Worm (Caenorhabditis elegans) whole organism, young adult: Measurements from ENCODE around the gene srd-12.

Experiments used
- B0035.1 ChIP-seq: sonication (generic microtip); optimal IDR thresholded peaks from 2 replicates; lab custom pipeline; 2016; ENCODE audit warnings: missing genetic modification characterization, mild to moderate bottlenecking, missing compliant biosample characterization, missing genotype, missing genetic modification reagents
- B0336.3 ChIP-seq: fragments of 200-800 bp; sonication (Bioruptor generic); IDR thresholded peaks from 2 replicates; pipeline ENCODE4 v1.3.6; 2022; ENCODE audit warnings: missing genetic modification characterization, missing compliant biosample characterization
- C06A6.2 ChIP-seq: fragments of 200-800 bp; sonication (Bioruptor generic); conservative IDR thresholded peaks from 2 replicates; pipeline ENCODE4 v1.3.6; 2022; ENCODE audit warnings: missing genetic modification characterization, missing compliant biosample characterization
- C17E4.6 ChIP-seq: fragments of 200-800 bp; sonication (Bioruptor generic); IDR thresholded peaks from 2 replicates; pipeline ENCODE4 v1.3.6; 2022; ENCODE audit warnings: missing genetic modification reagents, missing genetic modification characterization, missing compliant biosample characterization
- F52B5.7 ChIP-seq: sonication (generic microtip); optimal IDR thresholded peaks from 2 replicates; lab custom pipeline; 2016; ENCODE audit warnings: mild to moderate bottlenecking, missing genetic modification characterization, missing compliant biosample characterization
- Y53G8AR.9 ChIP-seq: fragments of 200-800 bp; sonication (Bioruptor generic); conservative IDR thresholded peaks from 2 replicates; pipeline ENCODE4 v1.3.6; 2022; ENCODE audit warnings: missing genetic modification reagents, missing genetic modification characterization, missing compliant biosample characterization
- Y95B8A.8 ChIP-seq: fragments of 200-800 bp; sonication (Bioruptor generic); IDR thresholded peaks from 2 replicates; pipeline ENCODE4 v1.3.6; 2022; ENCODE audit warnings: missing genetic modification reagents, missing genetic modification characterization, missing compliant biosample characterization
- aptf-3 ChIP-seq: fragments of 200-800 bp; sonication (Bioruptor generic); IDR thresholded peaks from 2 replicates; pipeline ENCODE4 v1.3.6; 2022; ENCODE audit warnings: missing genetic modification characterization, missing compliant biosample characterization
- attf-5 ChIP-seq: fragments of 200-800 bp; sonication (Bioruptor generic); optimal IDR thresholded peaks from 2 replicates; lab custom pipeline; 2018; ENCODE audit warnings: mild to moderate bottlenecking, missing genetic modification characterization, missing compliant biosample characterization
- attf-6 ChIP-seq: fragments of 200-800 bp; sonication (Bioruptor generic); IDR thresholded peaks from 2 replicates; pipeline ENCODE4 v1.3.6; 2022; ENCODE audit warnings: missing genetic modification reagents, missing genetic modification characterization, missing compliant biosample characterization
- bed-2 ChIP-seq: fragments of 200-800 bp; sonication (Bioruptor generic); IDR thresholded peaks from 2 replicates; pipeline ENCODE4 v1.3.6; 2022; ENCODE audit warnings: missing genetic modification reagents, missing genetic modification characterization, missing compliant biosample characterization
- ccch-3 ChIP-seq: fragments of 200-800 bp; sonication (Bioruptor generic); optimal IDR thresholded peaks from 2 replicates; lab custom pipeline; 2018; ENCODE audit warnings: mild to moderate bottlenecking, missing genetic modification characterization, missing compliant biosample characterization
- ceh-27 ChIP-seq: fragments of 200-800 bp; sonication (Bioruptor generic); optimal IDR thresholded peaks from 2 replicates; lab custom pipeline; 2018; ENCODE audit warnings: mild to moderate bottlenecking, missing genetic modification characterization, moderate library complexity, missing compliant biosample characterization
- chd-7 ChIP-seq: sonication (generic microtip); optimal IDR thresholded peaks from 2 replicates; lab custom pipeline; 2016; ENCODE audit warnings: mild to moderate bottlenecking, missing genetic modification characterization, moderate library complexity, missing compliant biosample characterization
- dox-1 ChIP-seq: fragments of 200-800 bp; sonication (Bioruptor generic); IDR thresholded peaks from 2 replicates; pipeline ENCODE4 v1.3.6; 2022; ENCODE audit warnings: missing genetic modification reagents, missing genetic modification characterization, missing compliant biosample characterization
- egrh-3 ChIP-seq: fragments of 200-800 bp; sonication (Bioruptor generic); IDR thresholded peaks from 2 replicates; pipeline ENCODE4 v1.3.6; 2022; ENCODE audit warnings: missing genetic modification reagents, missing genetic modification characterization, missing compliant biosample characterization
- ets-4 ChIP-seq: fragments of 200-800 bp; sonication (Bioruptor generic); optimal IDR thresholded peaks from 2 replicates; lab custom pipeline; 2018; ENCODE audit warnings: mild to moderate bottlenecking, missing genetic modification characterization, missing compliant biosample characterization
- gei-17 ChIP-seq: fragments of 200-800 bp; sonication (Bioruptor generic); optimal IDR thresholded peaks from 2 replicates; lab custom pipeline; 2018; ENCODE audit warnings: mild to moderate bottlenecking, missing genetic modification characterization, missing compliant biosample characterization
- hlh-12 ChIP-seq: sonication (generic microtip); optimal IDR thresholded peaks from 2 replicates; lab custom pipeline; 2016; ENCODE audit warnings: missing genetic modification characterization, missing compliant biosample characterization
- hmg-20 ChIP-seq: fragments of 200-800 bp; sonication (Bioruptor generic); IDR thresholded peaks from 2 replicates; pipeline ENCODE4 v1.3.6; 2022; ENCODE audit warnings: missing genetic modification reagents, missing genetic modification characterization, missing compliant biosample characterization
- hrde-1 ChIP-seq: sonication (generic microtip); optimal IDR thresholded peaks from 2 replicates; lab custom pipeline; 2016; ENCODE audit warnings: missing genetic modification characterization, mild to moderate bottlenecking, missing compliant biosample characterization, moderate library complexity, missing genotype, missing genetic modification reagents, borderline replicate concordance
- let-526 ChIP-seq: fragments of 200-800 bp; sonication (Bioruptor generic); IDR thresholded peaks from 2 replicates; pipeline ENCODE4 v1.3.6; 2022; ENCODE audit warnings: missing genetic modification reagents, missing genetic modification characterization, missing compliant biosample characterization
- let-607 ChIP-seq, 2 experiments: fragments of 200-800 bp in 1 of 2; sonication (Bioruptor generic) in 1 of 2; sonication (generic microtip) in 1 of 2; optimal IDR thresholded peaks; 2 replicates each; lab custom pipeline; 2016 to 2018; ENCODE audit warnings: mild to moderate bottlenecking in 2 of 2, missing compliant biosample characterization in 2 of 2, missing genetic modification characterization in 2 of 2, moderate library complexity in 2 of 2, missing genotype in 1 of 2
- lin-26 ChIP-seq: fragments of 200-800 bp; sonication (Bioruptor generic); IDR thresholded peaks from 2 replicates; pipeline ENCODE4 v1.3.6; 2022; ENCODE audit warnings: missing genetic modification reagents, missing genetic modification characterization, missing compliant biosample characterization
- lir-1 ChIP-seq: fragments of 200-800 bp; sonication (Bioruptor generic); conservative IDR thresholded peaks from 2 replicates; pipeline ENCODE4 v1.3.6; 2022; ENCODE audit warnings: missing genetic modification reagents, missing genetic modification characterization, missing compliant biosample characterization
- madf-10 ChIP-seq: sonication (generic microtip); optimal IDR thresholded peaks from 2 replicates; lab custom pipeline; 2016; ENCODE audit warnings: mild to moderate bottlenecking, missing genetic modification characterization, missing compliant biosample characterization
- madf-6 ChIP-seq: fragments of 200-800 bp; sonication (Bioruptor generic); IDR thresholded peaks from 2 replicates; pipeline ENCODE4 v1.3.6; 2022; ENCODE audit warnings: missing genetic modification reagents, missing genetic modification characterization, missing compliant biosample characterization
- nfyb-1 ChIP-seq: fragments of 200-800 bp; sonication (Bioruptor generic); IDR thresholded peaks from 2 replicates; pipeline ENCODE4 v1.3.6; 2022; ENCODE audit warnings: missing genetic modification reagents, missing genetic modification characterization, missing compliant biosample characterization
- nhr-120 ChIP-seq: fragments of 200-800 bp; sonication (Bioruptor generic); IDR thresholded peaks from 2 replicates; pipeline ENCODE4 v1.3.6; 2022; ENCODE audit warnings: missing genetic modification characterization, missing compliant biosample characterization
- nhr-80 ChIP-seq: sonication (generic microtip); optimal IDR thresholded peaks from 2 replicates; lab custom pipeline; 2016; ENCODE audit warnings: missing genetic modification characterization, missing compliant biosample characterization
- nhr-90 ChIP-seq: sonication (generic microtip); optimal IDR thresholded peaks from 2 replicates; lab custom pipeline; 2016; ENCODE audit warnings: missing genotype, mild to moderate bottlenecking, missing genetic modification characterization, missing compliant biosample characterization
- pbrm-1 ChIP-seq: fragments of 200-800 bp; sonication (Bioruptor generic); IDR thresholded peaks from 2 replicates; pipeline ENCODE4 v1.3.6; 2022; ENCODE audit warnings: missing genetic modification reagents, missing genetic modification characterization, missing compliant biosample characterization
- snpc-1.3 ChIP-seq: sonication (generic microtip); optimal IDR thresholded peaks from 2 replicates; lab custom pipeline; 2017; ENCODE audit warnings: missing genetic modification characterization, mild to moderate bottlenecking, missing compliant biosample characterization, antibody characterized with exemption, moderate library complexity, missing genotype, missing genetic modification reagents; ENCODE audit not compliant: insufficient read depth
- somi-1 ChIP-seq: fragments of 200-800 bp; sonication (Bioruptor generic); optimal IDR thresholded peaks from 2 replicates; lab custom pipeline; 2018; ENCODE audit warnings: mild to moderate bottlenecking, missing genetic modification characterization, missing compliant biosample characterization
- tlf-1 ChIP-seq: fragments of 200-800 bp; sonication (Bioruptor generic); optimal IDR thresholded peaks from 2 replicates; lab custom pipeline; 2018; ENCODE audit warnings: mild to moderate bottlenecking, missing genetic modification characterization, missing compliant biosample characterization
- unc-130 ChIP-seq: sonication (generic microtip); optimal IDR thresholded peaks from 2 replicates; lab custom pipeline; 2016; ENCODE audit warnings: missing genetic modification reagents, missing genetic modification characterization, missing compliant biosample characterization
- unc-62 ChIP-seq: fragments of 150-350 bp; optimal IDR thresholded peaks from 2 replicates; lab custom pipeline; 2014; ENCODE audit warnings: missing biosample characterization, missing genetic modification reagents, missing genetic modification characterization
- xnd-1 ChIP-seq: sonication (generic microtip); optimal IDR thresholded peaks from 2 replicates; lab custom pipeline; 2016; ENCODE audit warnings: missing genotype, missing genetic modification reagents, missing genetic modification characterization, missing compliant biosample characterization
- zim-3 ChIP-seq: sonication (generic microtip); optimal IDR thresholded peaks from 2 replicates; lab custom pipeline; 2017; ENCODE audit warnings: mild to moderate bottlenecking, missing genetic modification characterization, moderate library complexity, missing compliant biosample characterization
- ztf-18 ChIP-seq: sonication (generic microtip); optimal IDR thresholded peaks from 2 replicates; lab custom pipeline; 2016; ENCODE audit warnings: missing genotype, mild to moderate bottlenecking, missing genetic modification characterization, missing compliant biosample characterization
- ztf-3 ChIP-seq: fragments of 200-800 bp; sonication (Bioruptor generic); optimal IDR thresholded peaks from 2 replicates; lab custom pipeline; 2018; ENCODE audit warnings: mild to moderate bottlenecking, missing genetic modification characterization, missing compliant biosample characterization

srd-12 gene

ce11 chrIV:5665353-5665918 is 35.4 kb upstream of the srd-12 start (continued):
- TF ChIP-seq pbrm-1 (GFP tag; lab: Robert Waterston, UW), result 0 out of 2 replicates have a peak, but pooled peaks have one; percentile 30
- 0 out of 2 replicates have a peak, but pooled peaks have one; percentile 12 for TF ChIP-seq Y95B8A.8 (GFP tag; lab: Robert Waterston, UW)
- TF ChIP-seq C06A6.2 (GFP tag; lab: Robert Waterston, UW), result no peak
- TF ChIP-seq, all 124 proteins: peak for 19

DNA sequence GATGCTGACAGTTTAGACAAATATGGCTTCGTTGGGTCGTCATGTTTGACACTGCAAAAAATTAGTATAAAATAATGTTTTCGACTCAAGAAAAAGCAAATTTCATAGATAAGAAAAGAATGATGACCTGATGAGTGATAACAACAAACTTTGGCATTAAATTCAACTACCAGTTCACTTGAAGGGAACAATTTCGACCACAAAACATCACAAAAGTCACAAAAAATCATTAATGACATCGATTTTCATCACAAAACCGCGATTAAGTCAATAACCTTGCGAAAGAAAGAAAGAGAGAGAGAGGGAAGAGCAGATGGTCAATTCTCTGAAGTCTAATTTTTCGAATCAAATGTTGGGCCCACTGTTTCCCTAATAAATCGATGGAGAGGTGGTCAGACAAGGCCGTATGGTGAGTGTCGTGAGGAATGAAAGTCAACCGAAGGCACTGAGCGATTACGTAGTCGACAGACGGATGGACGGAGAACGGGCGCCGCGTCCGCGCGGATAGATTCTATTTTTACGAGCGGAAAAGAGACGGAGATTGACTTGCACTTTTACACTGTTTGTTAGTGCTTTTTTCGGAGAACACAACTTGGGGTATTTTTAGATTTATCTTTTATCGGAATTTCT is 34.4 kb upstream of the srd-12 start, which contains the start of gene bec-1:
bec-1 (minus strand) TSS at position 51 of the 630 bp plus-strand sequence.
- peak; percentile 14 for TF ChIP-seq nhr-90
- peak; percentile 7 for TF ChIP-seq F52B5.7 (tag; lab: Kevin White, UChicago)
- no peak for TF ChIP-seq gei-17 (GFP tag; lab: Kevin White, UChicago)
- TF ChIP-seq attf-6, result no peak
- TF ChIP-seq dox-1, result peak; percentile 25; the same call in 1 of the 2 replicates
- TF ChIP-seq B0336.3 (GFP tag; lab: Robert Waterston, UW), result peak; percentile 57; the same call in 1 of the 2 replicates
- no peak for TF ChIP-seq madf-10 (tag; lab: Kevin White, UChicago)
- TF ChIP-seq egrh-3 (GFP tag; lab: Robert Waterston, UW), result no peak
- peak; percentile 37; the same call in 1 of the 2 replicates for TF ChIP-seq madf-6 (GFP tag; lab: Robert Waterston, UW)
- TF ChIP-seq ccch-3, result no peak
- TF ChIP-seq let-526 (GFP tag; lab: Robert Waterston, UW), result no peak
- no peak for TF ChIP-seq B0035.1
- TF ChIP-seq let-607 (tag; optimal IDR thresholded peaks at IDR 0.05; lab: Kevin White, UChicago), result peak in 1 of 2 experiments; percentile 20
- no peak for TF ChIP-seq chd-7 (tag; lab: Kevin White, UChicago)
- no peak for TF ChIP-seq lin-26 (GFP tag; lab: Robert Waterston, UW)
- no peak for TF ChIP-seq attf-5
- TF ChIP-seq zim-3 (tag; lab: Kevin White, UChicago), result no peak
- peak; percentile 28 for TF ChIP-seq ets-4 (GFP tag; lab: Kevin White, UChicago)
- no peak for TF ChIP-seq ztf-18 (tag; lab: Kevin White, UChicago)
- no peak for TF ChIP-seq unc-130 (GFP tag; lab: Kevin White, UChicago)
- no peak for TF ChIP-seq bed-2
- no peak for TF ChIP-seq C17E4.6
- TF ChIP-seq xnd-1 (tag; lab: Kevin White, UChicago), result no peak
- TF ChIP-seq nhr-120 (GFP tag; lab: Robert Waterston, UW), result no peak
- TF ChIP-seq lir-1 (GFP tag; lab: Robert Waterston, UW), result no peak
- TF ChIP-seq pbrm-1 (GFP tag; lab: Robert Waterston, UW), result 0 out of 2 replicates have a peak, but pooled peaks have one; percentile 29
- TF ChIP-seq nhr-80 (tag; lab: Kevin White, UChicago), result peak; percentile 12
- TF ChIP-seq hlh-12 (tag; lab: Kevin White, UChicago), result no peak
- TF ChIP-seq ceh-27 (GFP tag; lab: Kevin White, UChicago), result no peak
- TF ChIP-seq Y53G8AR.9 (GFP tag; lab: Robert Waterston, UW), result peak; percentile 57; the same call in 1 of the 2 replicates
- no peak for TF ChIP-seq aptf-3
- TF ChIP-seq nfyb-1 (GFP tag; lab: Robert Waterston, UW), result peak; percentile 62
- TF ChIP-seq unc-62 (GFP tag; lab: Kevin White, UChicago), result no peak
- no peak for TF ChIP-seq hrde-1
- TF ChIP-seq hmg-20, result no peak
- no peak for TF ChIP-seq tlf-1 (GFP tag; lab: Kevin White, UChicago)
- TF ChIP-seq ztf-3, result no peak
- TF ChIP-seq somi-1, result no peak
- no peak for TF ChIP-seq snpc-1.3 (tag; lab: Kevin White, UChicago)
